Fruit fly (Drosophila melanogaster): Measurements from ENCODE around the gene CG45072.

Gene CG45072

dm6 chr3R:30098229-30098628 is 24.8 kb downstream of the CG45072 start:
- no peak for TF ChIP-seq CG17801 (GFP tag; optimal IDR thresholded peaks at IDR 0.05; ENCODE audit: partially characterized antibody)

DNA sequence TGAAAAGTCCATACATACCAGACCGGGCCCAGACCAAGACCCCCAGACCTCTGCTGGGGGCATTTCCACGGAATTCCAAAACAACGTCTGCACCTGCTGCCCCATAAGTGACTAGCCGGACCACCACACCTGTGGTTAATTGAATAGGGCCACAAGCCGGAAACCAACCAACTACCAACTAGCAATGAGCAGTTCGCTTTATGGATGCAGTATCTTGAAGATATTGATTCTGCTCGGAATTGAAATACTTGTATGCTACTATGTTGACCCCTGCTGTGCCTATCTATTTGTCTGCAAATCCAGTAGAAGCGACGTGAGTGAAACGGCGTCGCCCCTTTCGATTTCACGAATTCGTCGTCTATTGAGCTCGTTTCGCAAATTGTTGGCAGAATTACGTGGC is 27.2 kb downstream of the CG45072 start:
- TF ChIP-seq CG17801 (GFP tag; optimal IDR thresholded peaks at IDR 0.05; ENCODE audit: partially characterized antibody), result no peak

DNA sequence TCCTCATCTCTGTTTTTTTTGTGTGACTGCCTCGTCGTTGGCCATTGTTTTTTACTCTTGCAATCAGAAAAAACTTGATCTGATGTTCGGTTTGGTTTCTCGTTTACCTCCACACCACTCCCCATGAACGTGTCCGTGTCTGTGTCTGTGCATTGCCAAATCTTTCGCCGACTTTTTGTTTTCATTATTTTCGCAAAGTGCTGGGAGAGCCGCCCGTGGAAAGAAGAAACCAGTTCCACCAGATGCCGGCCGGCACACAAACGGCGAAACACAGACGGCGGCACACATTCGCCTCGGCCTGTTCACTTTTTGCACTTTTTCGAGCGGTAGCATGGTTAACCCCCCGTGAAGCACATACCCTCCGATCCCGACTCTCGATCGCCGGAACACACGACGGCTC is 27.7 kb downstream of the CG45072 start:
- TF ChIP-seq CG17801 (GFP tag; optimal IDR thresholded peaks at IDR 0.05; ENCODE audit: partially characterized antibody), result no peak

- no peak for TF ChIP-seq CG17801 (GFP tag; optimal IDR thresholded peaks at IDR 0.05; ENCODE audit: partially characterized antibody)
Measured at dm6 chr3R:30092700-30093044, 30.4 kb downstream of the CG45072 start.

- no peak for TF ChIP-seq CG17801 (GFP tag; optimal IDR thresholded peaks at IDR 0.05; ENCODE audit: partially characterized antibody)
Measured at dm6 chr3R:30091795-30092699, 31.0 kb downstream of the CG45072 start.

dm6 chr3R:30090261-30091006 is 32.6 kb downstream of the CG45072 start:
- no peak for TF ChIP-seq CG17801 (GFP tag; optimal IDR thresholded peaks at IDR 0.05; ENCODE audit: partially characterized antibody)

DNA sequence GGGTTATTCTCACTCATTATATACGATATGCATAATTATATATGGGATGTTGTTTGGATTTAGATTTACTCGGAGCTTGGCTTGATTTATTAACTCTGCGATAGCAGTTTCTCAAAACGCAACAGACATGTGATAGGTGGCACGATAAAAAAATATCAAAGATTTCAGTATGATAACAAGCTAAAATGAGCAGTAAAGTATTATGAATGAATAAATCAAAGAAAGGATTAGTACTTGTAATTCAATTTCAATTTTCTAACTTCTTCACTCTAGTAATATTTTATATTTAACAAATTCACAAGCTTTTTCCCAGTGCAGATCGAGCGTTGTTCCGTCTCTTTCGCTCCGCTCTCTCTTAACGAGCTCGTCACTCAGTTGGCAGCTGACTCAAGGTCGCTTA is 38.9 kb downstream of the CG45072 start:
- no peak for TF ChIP-seq CG17801 (GFP tag; optimal IDR thresholded peaks at IDR 0.05; ENCODE audit: partially characterized antibody)

DNA sequence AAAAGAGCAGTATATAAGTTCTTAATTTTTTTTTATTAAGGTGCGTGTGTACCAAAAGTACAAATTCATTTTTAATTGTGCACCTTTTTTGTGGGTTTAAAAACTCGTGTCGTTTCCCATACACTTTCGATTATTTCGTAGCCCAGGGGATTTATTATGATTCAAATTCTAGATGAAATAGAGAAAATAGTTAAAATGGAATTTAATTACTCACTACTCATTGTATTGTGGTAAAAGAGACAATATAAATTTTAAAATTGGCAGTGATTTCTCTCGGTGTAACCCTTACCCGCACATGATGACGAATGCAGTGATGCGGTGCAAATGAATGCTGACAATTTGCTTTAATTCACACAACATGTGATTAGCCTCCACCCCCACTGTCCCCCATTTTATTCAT is 39.8 kb downstream of the CG45072 start:
- no peak for TF ChIP-seq CG17801 (GFP tag; optimal IDR thresholded peaks at IDR 0.05; ENCODE audit: partially characterized antibody)

dm6 chr3R:30076088-30076487 is 47.0 kb downstream of the CG45072 start:
- TF ChIP-seq CG17801 (GFP tag; optimal IDR thresholded peaks at IDR 0.05; ENCODE audit: partially characterized antibody), result no peak
